Worm (Caenorhabditis elegans): ENCODE data around the gene sri-18.
A peak's percentile ranks its signal among the peaks of the same experiment; 100 is the strongest.

Gene sri-18

DNA sequence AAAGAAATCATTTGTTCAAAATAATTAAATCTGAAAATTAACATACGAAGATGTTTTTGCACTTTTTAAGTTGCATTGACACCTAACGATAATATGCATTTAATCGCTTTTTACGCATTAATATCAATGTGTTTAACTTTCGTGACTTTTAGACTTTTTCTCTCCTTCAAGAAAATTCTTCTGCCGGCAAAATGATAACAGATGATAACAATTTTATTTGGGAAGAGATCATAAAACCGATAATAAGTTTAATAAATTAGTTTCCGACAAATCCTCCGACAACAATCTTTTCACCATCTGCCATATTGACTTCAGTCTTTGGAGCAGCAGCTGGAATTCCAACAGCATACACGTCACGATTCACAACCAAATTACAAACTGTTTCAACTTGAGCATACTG is 19.8 kb upstream of the sri-18 start (continued):
- no peak for TF ChIP-seq unc-130 (GFP tag; optimal IDR thresholded peaks at IDR 0.05)
- TF ChIP-seq mxl-3 (GFP tag; optimal IDR thresholded peaks at IDR 0.05): no peak
- TF ChIP-seq unc-39 (tag; optimal IDR thresholded peaks at IDR 0.05): no peak
- peak; percentile 82 for TF ChIP-seq php-3 (GFP tag; IDR thresholded peaks at IDR 0.05)
- no peak for TF ChIP-seq daf-16 (GFP tag; optimal IDR thresholded peaks at IDR 0.05)
- peak; percentile 88 for TF ChIP-seq daf-16 (tag; optimal IDR thresholded peaks at IDR 0.05)
- no peak for TF ChIP-seq F37D6.2 (tag; optimal IDR thresholded peaks at IDR 0.05)
- TF ChIP-seq ZK337.2 (GFP tag; IDR thresholded peaks at IDR 0.05): no peak

DNA sequence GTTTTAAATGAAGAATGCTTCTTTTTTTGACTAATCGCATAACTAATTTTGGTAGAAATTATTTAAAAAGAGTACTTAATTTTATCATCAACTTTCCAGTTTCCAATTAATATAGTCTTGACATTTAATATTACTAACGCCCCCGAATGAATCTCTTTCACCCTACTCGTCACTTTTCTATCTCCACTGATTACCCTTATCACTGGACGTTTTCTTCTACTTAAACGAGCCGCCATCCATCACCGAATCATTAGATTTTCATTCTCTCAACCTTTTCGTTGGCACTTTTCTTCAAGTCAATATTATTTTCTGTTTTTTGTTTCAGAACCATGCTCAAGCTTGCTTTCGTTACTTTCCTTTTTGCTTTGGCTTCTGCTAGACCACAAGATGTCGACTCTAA is 17.2 kb upstream of the sri-18 start, which contains the start of gene lys-1:
TSS of gene lys-1 (plus strand) at position 326 of the 400 bp plus-strand sequence.
- TF ChIP-seq daf-16 (GFP tag; optimal IDR thresholded peaks at IDR 0.05) (no peak), daf-16 (tag; optimal IDR thresholded peaks at IDR 0.05) (peak; percentile 60), hlh-11 (tag; optimal IDR thresholded peaks at IDR 0.05) (peak; percentile 48), unc-62 (GFP tag; optimal IDR thresholded peaks at IDR 0.05 in 1 of 2) (no peak), unc-62 (tag; optimal IDR thresholded peaks at IDR 0.05) (no peak), nhr-28 (tag; optimal IDR thresholded peaks at IDR 0.05) (peak; percentile 68), nhr-77 (tag; optimal IDR thresholded peaks at IDR 0.05) (peak; percentile 8), dmd-6 (GFP tag; IDR thresholded peaks at IDR 0.05) (peak; percentile 55), pqm-1 (tag; optimal IDR thresholded peaks at IDR 0.05) (peak; percentile 92), dve-1 (tag; optimal IDR thresholded peaks at IDR 0.05; ENCODE audit: insufficient read depth) (peak; percentile 24), mdt-29 (GFP tag; IDR thresholded peaks at IDR 0.05) (no peak), zfp-3 (GFP tag; conservative IDR thresholded peaks at IDR 0.05) (no peak), ceh-20 (GFP tag; IDR thresholded peaks at IDR 0.05) (no peak)

DNA sequence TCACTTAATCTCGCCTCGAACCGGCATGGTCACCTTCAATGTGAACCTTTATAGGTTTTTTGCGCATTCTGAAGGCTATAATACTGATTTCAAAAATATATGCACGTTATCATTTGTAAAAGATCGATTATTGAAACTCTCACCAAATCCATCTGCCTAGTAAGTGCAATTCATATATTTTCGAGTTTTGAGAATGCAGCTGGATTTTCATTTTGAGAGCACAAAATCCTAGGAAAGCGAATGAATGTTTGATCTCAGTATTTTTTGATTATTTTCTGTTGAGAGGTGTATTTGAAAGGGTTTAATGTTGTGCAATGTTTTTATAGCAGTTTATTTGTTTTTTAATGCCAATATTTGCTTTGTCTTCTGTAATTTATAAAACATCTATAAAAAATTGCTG is 15.7 kb upstream of the sri-18 start:
- TF ChIP-seq ces-1 (GFP tag; optimal IDR thresholded peaks at IDR 0.05) (no peak), unc-62 (GFP tag; optimal IDR thresholded peaks at IDR 0.05 in 1 of 2) (peak in 1 of 2 experiments; percentile 36), unc-62 (tag; optimal IDR thresholded peaks at IDR 0.05) (no peak)

DNA sequence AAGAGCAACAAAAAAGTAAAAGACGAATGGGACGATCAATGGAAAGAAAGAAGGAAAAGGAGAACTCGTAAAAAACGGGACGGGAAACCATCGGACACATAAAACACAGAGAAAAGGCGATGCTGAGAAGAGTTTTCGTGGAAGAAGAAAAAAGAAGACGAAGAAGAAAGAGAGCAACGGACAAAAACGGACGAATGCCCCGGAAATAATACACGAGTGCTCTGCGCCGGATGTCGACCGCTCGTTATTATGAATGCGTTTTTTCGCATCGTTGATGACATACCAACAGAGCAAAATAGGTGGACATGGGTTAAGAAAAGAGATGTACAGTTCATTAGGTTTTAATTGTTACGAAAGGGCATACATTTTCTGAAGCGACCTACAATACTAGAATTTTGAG is 15.3 kb upstream of the sri-18 start, which contains the start of gene Y22F5A.11:
TSS of gene Y22F5A.11 (minus strand) at position 28 of the 400 bp plus-strand sequence.
- TF ChIP-seq dpl-1 (GFP tag; optimal IDR thresholded peaks at IDR 0.05): no peak
- TF ChIP-seq tra-1 (GFP tag; IDR thresholded peaks at IDR 0.05): no peak
- TF ChIP-seq mep-1 (tag; optimal IDR thresholded peaks at IDR 0.05): peak; percentile 41
- TF ChIP-seq rbr-2 (tag; optimal IDR thresholded peaks at IDR 0.05): peak; percentile 11
- peak; percentile 18 for TF ChIP-seq fkh-10 (GFP tag; optimal IDR thresholded peaks at IDR 0.05)
- TF ChIP-seq mdl-1 (tag; optimal IDR thresholded peaks at IDR 0.05): no peak
- TF ChIP-seq hmg-1.1 (GFP tag; IDR thresholded peaks at IDR 0.05): peak; percentile 23; the same call in 1 of the 2 replicates

DNA sequence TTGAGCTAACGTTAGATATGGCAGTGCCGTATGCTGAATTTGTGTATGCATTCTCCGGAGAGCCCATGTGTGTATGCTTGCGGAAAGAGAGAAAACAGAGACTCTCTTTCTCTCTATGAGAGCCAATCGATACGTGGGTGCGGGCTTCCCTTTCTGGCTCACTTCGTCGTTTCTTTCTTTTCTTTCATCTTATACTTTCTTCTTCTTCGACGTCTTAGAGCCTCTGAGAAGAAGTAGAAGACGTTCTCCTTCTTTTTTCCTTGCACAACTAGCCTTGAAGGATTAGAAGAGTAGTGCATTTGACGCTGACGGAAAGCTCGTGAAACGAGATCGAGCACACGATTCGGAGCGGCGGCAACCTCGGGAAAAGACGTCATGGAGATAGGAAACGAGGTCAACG is 13.5 kb upstream of the sri-18 start:
- no peak for TF ChIP-seq nhr-111 (GFP tag; optimal IDR thresholded peaks at IDR 0.05)
- no peak for TF ChIP-seq daf-8 (GFP tag; IDR thresholded peaks at IDR 0.05)
- TF ChIP-seq sdz-12 (GFP tag; optimal IDR thresholded peaks at IDR 0.05): no peak
- TF ChIP-seq arid-1 (GFP tag; conservative IDR thresholded peaks at IDR 0.05): no peak
- peak in 1 of 2 experiments; percentile 29 for TF ChIP-seq hif-1 (tag; optimal IDR thresholded peaks at IDR 0.05)
- TF ChIP-seq snpc-1.2 (GFP tag; IDR thresholded peaks at IDR 0.05): no peak
- no peak for TF ChIP-seq nhr-237 (tag; optimal IDR thresholded peaks at IDR 0.05)
- TF ChIP-seq dve-1 (tag; optimal IDR thresholded peaks at IDR 0.05; ENCODE audit: insufficient read depth): peak; percentile 13
- no peak for TF ChIP-seq attf-4 (tag; optimal IDR thresholded peaks at IDR 0.05)
- TF ChIP-seq ZK337.2 (GFP tag; IDR thresholded peaks at IDR 0.05): no peak
- no peak for TF ChIP-seq Y5F2A.4 (GFP tag; optimal IDR thresholded peaks at IDR 0.05)
- TF ChIP-seq daf-16 (GFP tag; optimal IDR thresholded peaks at IDR 0.05): no peak
- no peak for TF ChIP-seq daf-16 (tag; optimal IDR thresholded peaks at IDR 0.05)
- no peak for TF ChIP-seq nhr-6 (tag; optimal IDR thresholded peaks at IDR 0.05)
- TF ChIP-seq pha-4 (GFP tag; IDR thresholded peaks at IDR 0.05): no peak
- no peak for TF ChIP-seq pha-4 (tag; optimal IDR thresholded peaks at IDR 0.05)
- TF ChIP-seq T20F7.1 (GFP tag; optimal IDR thresholded peaks at IDR 0.05): no peak
- peak in 1 of 2 experiments; percentile 4 for TF ChIP-seq mdl-1 (tag; optimal IDR thresholded peaks at IDR 0.05)
- TF ChIP-seq ceh-28 (tag; optimal IDR thresholded peaks at IDR 0.05): peak; percentile 62
- TF ChIP-seq lir-3 (tag; optimal IDR thresholded peaks at IDR 0.05): no peak
- TF ChIP-seq zfp-3 (GFP tag; conservative IDR thresholded peaks at IDR 0.05): no peak
- TF ChIP-seq mxl-2 (GFP tag; conservative IDR thresholded peaks at IDR 0.05): no peak
- TF ChIP-seq ctbp-1 (GFP tag; IDR thresholded peaks at IDR 0.05): 0 out of 2 replicates have a peak, but pooled peaks have one; percentile 8
- TF ChIP-seq tra-1 (GFP tag; IDR thresholded peaks at IDR 0.05): no peak

Measured in whole organism, L4 larva.